Fruit fly (Drosophila melanogaster): ENCODE results near the gene CG34057.
A peak's percentile ranks its signal among the peaks of the same experiment; 100 is the strongest.

DNA sequence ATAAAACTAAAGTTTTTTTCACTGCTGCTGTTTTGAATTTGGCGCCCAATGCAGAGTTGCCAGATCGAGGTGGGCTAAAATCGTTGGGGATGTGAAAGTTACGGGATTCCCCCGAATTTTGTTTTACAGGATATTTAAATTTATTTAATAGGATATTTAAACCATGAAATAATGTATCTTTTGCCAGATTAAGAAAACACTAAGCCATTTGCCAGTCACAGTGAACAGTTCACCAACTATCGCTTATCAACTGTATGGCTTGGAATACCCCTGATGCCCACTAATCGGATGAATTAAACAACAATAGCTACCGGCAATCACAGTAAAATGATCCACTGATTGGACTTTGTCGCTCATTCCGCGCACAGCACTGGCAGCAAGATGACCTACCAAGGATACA lies 46.1 kb upstream of the CG34057 start, which contains the start of gene Dci:
- TF ChIP-seq Hr78 (GFP tag; optimal IDR thresholded peaks at IDR 0.05) (no peak), Abd-B (GFP tag; optimal IDR thresholded peaks at IDR 0.05) (no peak), Dif (GFP tag; optimal IDR thresholded peaks at IDR 0.05; ENCODE audit: partially characterized antibody) (no peak), pan (optimal IDR thresholded peaks at IDR 0.05) (no peak), Hnf4 (GFP tag; optimal IDR thresholded peaks at IDR 0.05) (no peak), N (GFP tag; optimal IDR thresholded peaks at IDR 0.05) (no peak), rgr (GFP tag; optimal IDR thresholded peaks at IDR 0.05) (peak; percentile 67), usp (GFP tag; optimal IDR thresholded peaks at IDR 0.05) (no peak), h (GFP tag; optimal IDR thresholded peaks at IDR 0.05) (peak; percentile 63), br (GFP tag; optimal IDR thresholded peaks at IDR 0.05) (peak; percentile 47), dl (GFP tag; optimal IDR thresholded peaks at IDR 0.05; ENCODE audit: insufficient read depth in 1 of 2, partially characterized antibody in 2 of 2) (no peak)

All from whole organism, wandering third instar larva.